Fruit fly (Drosophila melanogaster) whole organism: ENCODE data around the gene CG9673.

Source experiments
- CG8478 ChIP-seq: fragments of >200 bp; optimal IDR thresholded peaks from 2 replicates; lab custom pipeline; 2018; ENCODE audit warnings: inconsistent platforms
- pan ChIP-seq: fragments of >200 bp; optimal IDR thresholded peaks from 2 replicates; lab custom pipeline; 2017

DNA sequence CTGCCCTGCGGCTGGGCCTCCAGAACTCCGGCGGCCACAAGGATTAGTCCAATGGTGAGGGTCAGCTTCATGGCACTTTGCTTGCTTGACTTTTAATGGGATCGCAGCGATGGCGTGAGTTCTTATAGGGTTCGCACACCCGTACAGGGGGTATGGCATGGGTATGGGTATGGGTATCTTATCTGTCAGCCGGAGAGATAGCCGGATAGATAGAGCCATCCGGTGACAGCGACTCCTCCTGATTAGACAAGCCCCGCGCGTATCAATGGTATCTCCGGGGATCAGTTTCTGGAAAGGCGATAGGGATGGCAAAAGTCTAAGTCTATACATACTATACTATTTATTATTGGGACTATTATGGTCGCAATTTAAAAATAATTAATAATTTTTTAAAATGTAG, 3.1 kb upstream of the CG9673 start, which contains the start of gene CG9672:
- TF ChIP-seq CG8478 (no peak), pan (lab: Kevin White, UChicago) (no peak)
